Fruit fly (Drosophila melanogaster) whole organism, embryonic: ENCODE results near the gene CG34256.

Source experiments
- Aef1 ChIP-seq: fragments of 200-800 bp; sonication (Bioruptor generic); IDR thresholded peaks from 3 replicates; pipeline ENCODE4 v1.3.6; 2022; ENCODE audit warnings: missing biosample characterization, missing genetic modification characterization
- Asciz ChIP-seq: fragments of 200-800 bp; sonication (Bioruptor generic); optimal IDR thresholded peaks from 2 replicates; lab custom pipeline; 2017; ENCODE audit warnings: missing biosample characterization, mild to moderate bottlenecking, missing genetic modification characterization, missing genetic modification reagents
- B-H1 ChIP-seq: fragments of 200-800 bp; sonication (Bioruptor generic); IDR thresholded peaks from 3 replicates; pipeline ENCODE4 v1.3.6; 2022; ENCODE audit warnings: missing biosample characterization, missing genetic modification characterization
- B-H2 ChIP-seq: fragments of 200-800 bp; sonication (Bioruptor generic); optimal IDR thresholded peaks from 2 replicates; lab custom pipeline; 2018; ENCODE audit warnings: missing biosample characterization, mild to moderate bottlenecking, missing genetic modification characterization
- CG10321 ChIP-seq: fragments of 200-800 bp; sonication (Bioruptor generic); IDR thresholded peaks from 2 replicates; pipeline ENCODE4 v1.3.6; 2022; ENCODE audit warnings: missing biosample characterization, missing genetic modification characterization
- CG10565 ChIP-seq: fragments of 200-800 bp; sonication (Bioruptor generic); optimal IDR thresholded peaks from 3 replicates; lab custom pipeline; 2016; ENCODE audit warnings: missing biosample characterization, mild to moderate bottlenecking, missing genetic modification characterization
- CG11398 ChIP-seq: fragments of 200-800 bp; sonication (Bioruptor generic); optimal IDR thresholded peaks from 2 replicates; lab custom pipeline; 2016; ENCODE audit warnings: missing biosample characterization, missing genetic modification characterization
- CG12155 ChIP-seq: fragments of 200-800 bp; sonication (Bioruptor generic); optimal IDR thresholded peaks from 3 replicates; lab custom pipeline; 2016; ENCODE audit warnings: missing biosample characterization, missing genetic modification characterization
- CG12942 ChIP-seq: fragments of 200-800 bp; sonication (Bioruptor generic); optimal IDR thresholded peaks from 3 replicates; lab custom pipeline; 2016; ENCODE audit warnings: missing biosample characterization, missing genetic modification characterization
- CG13894 ChIP-seq: fragments of 200-800 bp; sonication (Bioruptor generic); optimal IDR thresholded peaks from 3 replicates; lab custom pipeline; 2018; ENCODE audit warnings: missing biosample characterization, mild to moderate bottlenecking, missing genetic modification characterization, moderate library complexity
- CG16779 ChIP-seq: fragments of 200-800 bp; sonication (Bioruptor generic); IDR thresholded peaks from 2 replicates; pipeline ENCODE4 v1.3.6; 2022; ENCODE audit warnings: missing biosample characterization, missing genetic modification characterization
- CG1832 ChIP-seq: fragments of 200-800 bp; sonication (Bioruptor generic); optimal IDR thresholded peaks from 2 replicates; lab custom pipeline; 2017; ENCODE audit warnings: missing biosample characterization, mild to moderate bottlenecking, missing genetic modification characterization, inconsistent platforms
- CG18619 ChIP-seq: fragments of 200-800 bp; sonication (Bioruptor generic); optimal IDR thresholded peaks from 3 replicates; lab custom pipeline; 2017; ENCODE audit warnings: missing biosample characterization, mild to moderate bottlenecking, missing genetic modification characterization
- CG3838 ChIP-seq: fragments of 200-800 bp; sonication (Bioruptor generic); optimal IDR thresholded peaks from 3 replicates; lab custom pipeline; 2016; ENCODE audit warnings: missing biosample characterization, missing genetic modification characterization
- CG3847 ChIP-seq: fragments of 200-800 bp; sonication (Bioruptor generic); IDR thresholded peaks from 2 replicates; pipeline ENCODE4 v1.3.6; 2022; ENCODE audit warnings: missing biosample characterization, missing genetic modification characterization
- CG4360 ChIP-seq: fragments of 200-800 bp; sonication (Bioruptor generic); IDR thresholded peaks from 2 replicates; pipeline ENCODE4 v1.3.6; 2022; ENCODE audit warnings: missing biosample characterization, missing genetic modification characterization
- CG6654 ChIP-seq: fragments of 200-800 bp; sonication (Bioruptor generic); optimal IDR thresholded peaks from 2 replicates; lab custom pipeline; 2017; ENCODE audit warnings: missing biosample characterization, mild to moderate bottlenecking, missing genetic modification characterization
- CG7357 ChIP-seq: fragments of 200-800 bp; sonication (Bioruptor generic); IDR thresholded peaks from 3 replicates; pipeline ENCODE4 v1.3.6; 2022; ENCODE audit warnings: missing biosample characterization, missing genetic modification characterization
- CG8478 ChIP-seq: fragments of >200 bp; optimal IDR thresholded peaks from 2 replicates; lab custom pipeline; 2018
- CG9932 ChIP-seq: fragments of 200-800 bp; sonication (Bioruptor generic); IDR thresholded peaks from 2 replicates; pipeline ENCODE4 v1.3.6; 2022; ENCODE audit warnings: missing biosample characterization, missing genetic modification characterization
- Chrac-16 ChIP-seq: fragments of 200-800 bp; sonication (Bioruptor generic); optimal IDR thresholded peaks from 3 replicates; lab custom pipeline; 2016; ENCODE audit warnings: missing biosample characterization, missing genetic modification characterization
- Dbx ChIP-seq: fragments of 200-800 bp; sonication (Bioruptor generic); IDR thresholded peaks from 3 replicates; pipeline ENCODE4 v1.3.6; 2022; ENCODE audit warnings: missing biosample characterization, missing genetic modification characterization
- E2f2 ChIP-seq: fragments of 200-800 bp; sonication (Bioruptor generic); IDR thresholded peaks from 2 replicates; pipeline ENCODE4 v1.3.6; 2022; ENCODE audit warnings: missing biosample characterization, missing genetic modification characterization
- Fer2 ChIP-seq: fragments of 200-800 bp; sonication (Bioruptor generic); optimal IDR thresholded peaks from 2 replicates; lab custom pipeline; 2018; ENCODE audit warnings: missing biosample characterization, mild to moderate bottlenecking, missing genetic modification characterization, moderate library complexity
- Gug ChIP-seq: fragments of 200-800 bp; sonication (Bioruptor generic); IDR thresholded peaks from 4 replicates; pipeline ENCODE4 v1.3.6; 2022; ENCODE audit warnings: missing biosample characterization, missing genetic modification characterization
- HLH4C ChIP-seq: fragments of 200-800 bp; sonication (Bioruptor generic); IDR thresholded peaks from 3 replicates; pipeline ENCODE4 v1.3.6; 2022; ENCODE audit warnings: missing biosample characterization, missing genetic modification characterization; ENCODE audit not compliant: partially characterized antibody
- Hr78 ChIP-seq, 2 experiments: fragments of 200-800 bp in 1 of 2; fragments of >200 bp in 1 of 2; sonication (Bioruptor generic) in 1 of 2; optimal IDR thresholded peaks; 2 replicates each; lab custom pipeline; 2017 to 2019; ENCODE audit warnings: missing biosample characterization in 2 of 2, missing genetic modification characterization in 2 of 2, mild to moderate bottlenecking in 1 of 2, moderate library complexity in 1 of 2
- Jarid2 ChIP-seq: fragments of 200-800 bp; sonication (Bioruptor generic); optimal IDR thresholded peaks from 3 replicates; lab custom pipeline; 2017; ENCODE audit warnings: mild to moderate bottlenecking, missing biosample characterization, missing genetic modification reagents, missing genetic modification characterization
- Lhr ChIP-seq: fragments of 200-800 bp; sonication (Bioruptor generic); optimal IDR thresholded peaks from 3 replicates; lab custom pipeline; 2017; ENCODE audit warnings: mild to moderate bottlenecking, missing biosample characterization, missing genetic modification reagents, missing genetic modification characterization
- Med ChIP-seq: fragments of 200-800 bp; sonication (Bioruptor generic); peaks from one replicate; lab custom pipeline; 2016; ENCODE audit warnings: missing biosample characterization, missing genetic modification characterization, mild to moderate bottlenecking, inconsistent platforms, moderate library complexity
- Mrtf ChIP-seq: fragments of 200-800 bp; sonication (Bioruptor generic); IDR thresholded peaks from 3 replicates; pipeline ENCODE4 v1.3.6; 2022; ENCODE audit warnings: missing biosample characterization, missing genetic modification characterization
- Nf-YC ChIP-seq: fragments of 200-800 bp; optimal IDR thresholded peaks from 3 replicates; lab custom pipeline; 2019; ENCODE audit warnings: missing biosample characterization, mild to moderate bottlenecking, missing genetic modification characterization, moderate library complexity
- Rfx ChIP-seq: fragments of 200-800 bp; sonication (Bioruptor generic); IDR thresholded peaks from 2 replicates; pipeline ENCODE4 v1.3.6; 2022; ENCODE audit warnings: missing biosample characterization, missing genetic modification characterization
- Sox100B ChIP-seq: fragments of 200-800 bp; sonication (Bioruptor generic); optimal IDR thresholded peaks from 3 replicates; lab custom pipeline; 2018; ENCODE audit warnings: missing biosample characterization, mild to moderate bottlenecking, missing genetic modification characterization
- aop ChIP-seq: fragments of 200-800 bp; sonication (Bioruptor generic); IDR thresholded peaks from 2 replicates; pipeline ENCODE4 v1.3.6; 2022; ENCODE audit warnings: missing biosample characterization, missing genetic modification characterization
- ato ChIP-seq: fragments of 200-800 bp; sonication (Bioruptor generic); IDR thresholded peaks from 2 replicates; pipeline ENCODE4 v1.3.6; 2022; ENCODE audit warnings: missing biosample characterization, missing genetic modification characterization; ENCODE audit not compliant: partially characterized antibody
- br ChIP-seq: fragments of >200 bp; optimal IDR thresholded peaks from 2 replicates; lab custom pipeline; 2017
- chinmo ChIP-seq: fragments of 200-800 bp; sonication (Bioruptor generic); IDR thresholded peaks from 4 replicates; pipeline ENCODE4 v1.3.6; 2022; ENCODE audit warnings: missing biosample characterization, missing genetic modification characterization; ENCODE audit not compliant: partially characterized antibody
- ci ChIP-seq: fragments of 200-800 bp; sonication (Bioruptor generic); IDR thresholded peaks from 3 replicates; pipeline ENCODE4 v1.3.6; 2022; ENCODE audit warnings: missing biosample characterization, missing genetic modification characterization
- dan ChIP-seq: fragments of 200-800 bp; sonication (Bioruptor generic); IDR thresholded peaks from 2 replicates; pipeline ENCODE4 v1.3.6; 2022; ENCODE audit warnings: missing biosample characterization, missing genetic modification characterization
- dimm ChIP-seq: fragments of 200-800 bp; sonication (Bioruptor generic); IDR thresholded peaks from 2 replicates; pipeline ENCODE4 v1.3.6; 2022; ENCODE audit warnings: missing biosample characterization, missing genetic modification characterization
- dpn ChIP-seq, 2 experiments: fragments of 200-800 bp; sonication (Bioruptor generic); optimal IDR thresholded peaks; 3 replicates each; lab custom pipeline; 2016; ENCODE audit warnings: missing biosample characterization in 2 of 2, missing genetic modification characterization in 2 of 2
- gcm2 ChIP-seq: fragments of 200-800 bp; sonication (Bioruptor generic); optimal IDR thresholded peaks from 2 replicates; lab custom pipeline; 2016; ENCODE audit warnings: missing biosample characterization, missing genetic modification characterization
- gro ChIP-seq: fragments of 200-800 bp; sonication (Bioruptor generic); optimal IDR thresholded peaks from 2 replicates; lab custom pipeline; 2016; ENCODE audit warnings: missing biosample characterization, missing genetic modification characterization
- p53 ChIP-seq: fragments of 200-800 bp; sonication (Bioruptor generic); optimal IDR thresholded peaks from 2 replicates; lab custom pipeline; 2016; ENCODE audit warnings: missing biosample characterization, missing genetic modification characterization
- peb ChIP-seq: fragments of 200-800 bp; sonication (Bioruptor generic); IDR thresholded peaks from 2 replicates; pipeline ENCODE4 v1.3.6; 2022; ENCODE audit warnings: missing biosample characterization, missing genetic modification characterization
- pnt ChIP-seq: fragments of 200-800 bp; sonication (Bioruptor generic); optimal IDR thresholded peaks from 3 replicates; lab custom pipeline; 2016; ENCODE audit warnings: missing biosample characterization, missing genetic modification characterization
- sd ChIP-seq: fragments of 200-800 bp; sonication (Bioruptor generic); optimal IDR thresholded peaks from 3 replicates; lab custom pipeline; 2018; ENCODE audit warnings: missing biosample characterization, mild to moderate bottlenecking, missing genetic modification characterization, moderate library complexity
- sens ChIP-seq: fragments of 200-800 bp; sonication (Bioruptor generic); peaks from one replicate; lab custom pipeline; 2016; ENCODE audit warnings: missing biosample characterization, missing genetic modification characterization
- sqz ChIP-seq: fragments of 200-800 bp; sonication (Bioruptor generic); optimal IDR thresholded peaks from 3 replicates; lab custom pipeline; 2018; ENCODE audit warnings: missing biosample characterization, mild to moderate bottlenecking, missing genetic modification characterization
- ssp ChIP-seq: fragments of 200-800 bp; sonication (Bioruptor generic); IDR thresholded peaks from 2 replicates; pipeline ENCODE4 v1.3.6; 2022; ENCODE audit warnings: missing biosample characterization, missing genetic modification characterization
- tna ChIP-seq: fragments of 200-800 bp; sonication (Bioruptor generic); IDR thresholded peaks from 2 replicates; pipeline ENCODE4 v1.3.6; 2022; ENCODE audit warnings: missing biosample characterization, missing genetic modification characterization; ENCODE audit not compliant: partially characterized antibody
- wdn ChIP-seq: fragments of 200-800 bp; sonication (Bioruptor generic); IDR thresholded peaks from 2 replicates; pipeline ENCODE4 v1.3.6; 2022; ENCODE audit warnings: missing biosample characterization, missing genetic modification characterization
- wor ChIP-seq: fragments of 200-800 bp; sonication (Bioruptor generic); IDR thresholded peaks from 2 replicates; pipeline ENCODE4 v1.3.6; 2022; ENCODE audit warnings: missing biosample characterization, missing genetic modification characterization

Gene CG34256

DNA sequence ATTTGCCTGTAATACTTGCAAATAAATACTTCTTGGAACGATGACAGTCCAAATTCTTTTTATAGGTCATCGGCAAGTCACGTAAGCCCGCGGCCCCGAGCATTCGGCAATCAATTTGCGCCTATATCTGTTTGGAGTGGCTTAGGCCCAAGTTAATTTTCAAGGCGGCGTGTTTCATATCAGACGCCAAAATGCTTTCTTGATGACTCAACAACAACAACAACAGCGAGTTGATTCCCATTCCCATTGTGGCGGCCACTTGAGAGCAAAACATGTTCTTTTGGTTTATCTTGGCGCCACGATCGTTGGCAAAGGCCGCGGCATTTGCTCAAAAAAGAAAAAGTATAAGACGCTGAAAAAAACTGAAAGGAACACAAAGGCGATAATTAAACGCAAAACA, 24.5 kb upstream of the CG34256 start (continued):
- no peak for TF ChIP-seq CG3847 (GFP tag; lab: Robert Waterston, UW)
- TF ChIP-seq Aef1 (GFP tag; lab: Robert Waterston, UW), result no peak
- TF ChIP-seq Asciz (GFP tag; lab: Kevin White, UChicago), result no peak
- TF ChIP-seq CG10321, result no peak
- no peak for TF ChIP-seq pnt
- peak; percentile 73 for TF ChIP-seq Med
- TF ChIP-seq peb (GFP tag; lab: Robert Waterston, UW), result no peak
- no peak for TF ChIP-seq CG7357 (GFP tag; lab: Robert Waterston, UW)
- no peak for TF ChIP-seq sens
- TF ChIP-seq CG18619 (GFP tag; lab: Kevin White, UChicago), result no peak
- TF ChIP-seq CG10565, result no peak
- TF ChIP-seq Lhr (GFP tag; lab: Kevin White, UChicago), result no peak
- no peak for TF ChIP-seq dpn (GFP tag; optimal IDR thresholded peaks at IDR 0.05; lab: Kevin White, UChicago)
- TF ChIP-seq ato (GFP tag; lab: Robert Waterston, UW), result no peak
- no peak for TF ChIP-seq CG11398 (GFP tag; lab: Kevin White, UChicago)
- TF ChIP-seq CG8478, result no peak
- TF ChIP-seq B-H1 (GFP tag; lab: Robert Waterston, UW), result no peak
- TF ChIP-seq E2f2 (GFP tag; lab: Robert Waterston, UW), result no peak
- no peak for TF ChIP-seq tna (GFP tag; lab: Robert Waterston, UW)
- TF ChIP-seq Rfx, result 0 out of 2 replicates have a peak, but pooled peaks have one; percentile 34
- TF ChIP-seq Gug (GFP tag; lab: Robert Waterston, UW), result no peak
- TF ChIP-seq chinmo (GFP tag; lab: Robert Waterston, UW), result peak; percentile 60; the same call in 1 of the 4 replicates
- peak; percentile 22 for TF ChIP-seq sqz (GFP tag; lab: Kevin White, UChicago)
- TF ChIP-seq Mrtf (GFP tag; lab: Robert Waterston, UW), result no peak
- peak; percentile 86 for TF ChIP-seq sd (tag; lab: Kevin White, UChicago)
- peak; percentile 41 for TF ChIP-seq gro (GFP tag; lab: Kevin White, UChicago)
- no peak for TF ChIP-seq dimm (GFP tag; lab: Robert Waterston, UW)
- TF ChIP-seq wor (GFP tag; lab: Robert Waterston, UW), result no peak
- TF ChIP-seq CG3838, result no peak
- no peak for TF ChIP-seq CG12155 (GFP tag; lab: Kevin White, UChicago)
- no peak for TF ChIP-seq br
- no peak for TF ChIP-seq Chrac-16 (GFP tag; lab: Kevin White, UChicago)
- TF ChIP-seq Jarid2 (GFP tag; lab: Kevin White, UChicago), result no peak
- TF ChIP-seq CG1832 (GFP tag; lab: Kevin White, UChicago), result no peak
- TF ChIP-seq B-H2 (GFP tag; lab: Kevin White, UChicago), result peak; percentile 4
- no peak for TF ChIP-seq Fer2 (tag; lab: Kevin White, UChicago)
- no peak for TF ChIP-seq p53
- TF ChIP-seq dan (GFP tag; lab: Robert Waterston, UW), result no peak
- TF ChIP-seq Sox100B (GFP tag; lab: Kevin White, UChicago), result no peak
- TF ChIP-seq HLH4C (GFP tag; lab: Robert Waterston, UW), result no peak
- TF ChIP-seq wdn (GFP tag; lab: Robert Waterston, UW), result no peak
- no peak for TF ChIP-seq CG6654 (GFP tag; lab: Kevin White, UChicago)
- no peak for TF ChIP-seq aop (GFP tag; lab: Robert Waterston, UW)
- TF ChIP-seq gcm2 (GFP tag; lab: Kevin White, UChicago), result no peak
- peak; percentile 40 for TF ChIP-seq CG13894 (tag; lab: Kevin White, UChicago)
- peak; percentile 71 for TF ChIP-seq CG4360 (GFP tag; lab: Robert Waterston, UW)
- TF ChIP-seq Dbx (GFP tag; lab: Robert Waterston, UW), result no peak
- TF ChIP-seq CG16779 (GFP tag; lab: Robert Waterston, UW), result no peak
- no peak for TF ChIP-seq ci (GFP tag; lab: Robert Waterston, UW)
- TF ChIP-seq CG9932 (GFP tag; lab: Robert Waterston, UW), result no peak
- TF ChIP-seq CG12942 (GFP tag; lab: Kevin White, UChicago), result no peak
- TF ChIP-seq Nf-YC (tag; lab: Kevin White, UChicago), result no peak
- no peak for TF ChIP-seq Hr78 (GFP tag; optimal IDR thresholded peaks at IDR 0.05; lab: Kevin White, UChicago)
- TF ChIP-seq ssp (GFP tag; lab: Robert Waterston, UW), result no peak
